Worm (Caenorhabditis elegans) whole organism, L2 larva: ENCODE data around the gene sqst-2.

Source experiments
- R02D3.7 ChIP-seq: fragments of 150-350 bp; optimal IDR thresholded peaks from 2 replicates; lab custom pipeline; 2014; ENCODE audit warnings: missing biosample characterization, missing genetic modification characterization
- ZK546.5 ChIP-seq: sonication (generic microtip); optimal IDR thresholded peaks from 2 replicates; lab custom pipeline; 2017; ENCODE audit warnings: missing biosample characterization, missing genetic modification characterization
- alr-1 ChIP-seq: fragments of 150-350 bp; optimal IDR thresholded peaks from 2 replicates; lab custom pipeline; 2014; ENCODE audit warnings: missing biosample characterization, missing genetic modification characterization
- aly-2 ChIP-seq: fragments of 150-350 bp; optimal IDR thresholded peaks from 2 replicates; lab custom pipeline; 2014; ENCODE audit warnings: missing biosample characterization, missing genetic modification characterization
- ama-1 ChIP-seq: fragments of 150-350 bp; optimal IDR thresholded peaks from 2 replicates; lab custom pipeline; 2018; ENCODE audit warnings: inconsistent platforms
- blmp-1 ChIP-seq: sonication (generic microtip); optimal IDR thresholded peaks from 2 replicates; lab custom pipeline; 2017; ENCODE audit warnings: missing genetic modification characterization, mild to moderate bottlenecking, missing compliant biosample characterization, antibody characterized with exemption, moderate library complexity; ENCODE audit not compliant: insufficient read depth
- ceh-16 ChIP-seq: fragments of 150-350 bp; optimal IDR thresholded peaks from 2 replicates; lab custom pipeline; 2014; ENCODE audit warnings: missing biosample characterization, missing genetic modification characterization
- ceh-82 ChIP-seq: fragments of 150-350 bp; optimal IDR thresholded peaks from 2 replicates; lab custom pipeline; 2014; ENCODE audit warnings: missing biosample characterization, missing genetic modification characterization
- crh-2 ChIP-seq: sonication (generic microtip); optimal IDR thresholded peaks from 2 replicates; lab custom pipeline; 2017; ENCODE audit warnings: missing biosample characterization, missing genetic modification characterization
- dmd-4 ChIP-seq: sonication (generic microtip); optimal IDR thresholded peaks from 2 replicates; lab custom pipeline; 2017; ENCODE audit warnings: missing biosample characterization, missing genetic modification characterization
- egl-27 ChIP-seq: sonication (generic microtip); optimal IDR thresholded peaks from 3 replicates; lab custom pipeline; 2017; ENCODE audit warnings: missing biosample characterization, missing genetic modification reagents, missing genetic modification characterization
- elt-1 ChIP-seq: fragments of 150-350 bp; optimal IDR thresholded peaks from 2 replicates; lab custom pipeline; 2014; ENCODE audit warnings: missing biosample characterization, missing genetic modification characterization
- elt-3 ChIP-seq: sonication (generic microtip); optimal IDR thresholded peaks from 2 replicates; lab custom pipeline; 2017; ENCODE audit warnings: missing biosample characterization, missing genetic modification characterization
- fos-1 ChIP-seq: fragments of 150-350 bp; optimal IDR thresholded peaks from 2 replicates; lab custom pipeline; 2014; ENCODE audit warnings: missing biosample characterization, missing genetic modification characterization
- gmeb-1 ChIP-seq: fragments of 150-350 bp; optimal IDR thresholded peaks from 2 replicates; lab custom pipeline; 2014; ENCODE audit warnings: missing biosample characterization, missing genetic modification characterization
- lin-11 ChIP-seq: fragments of 150-350 bp; sonication (generic microtip); optimal IDR thresholded peaks from 2 replicates; lab custom pipeline; 2014; ENCODE audit warnings: missing biosample characterization, missing genetic modification characterization, inconsistent platforms, mixed read lengths
- lin-13 ChIP-seq: fragments of 150-350 bp; optimal IDR thresholded peaks from 2 replicates; lab custom pipeline; 2014; ENCODE audit warnings: missing biosample characterization, missing genetic modification reagents, missing genetic modification characterization
- lin-39 ChIP-seq: fragments of 150-350 bp; optimal IDR thresholded peaks from 2 replicates; lab custom pipeline; 2014; ENCODE audit warnings: missing biosample characterization, missing genetic modification reagents, missing genetic modification characterization
- lsy-2 ChIP-seq, 2 experiments: fragments of 150-350 bp in 1 of 2; sonication (generic microtip) in 1 of 2; optimal IDR thresholded peaks; 2 replicates each; lab custom pipeline; 2014 to 2017; ENCODE audit warnings: missing biosample characterization in 2 of 2, missing genetic modification characterization in 2 of 2
- mab-5 ChIP-seq: fragments of 150-350 bp; optimal IDR thresholded peaks from 2 replicates; lab custom pipeline; 2014; ENCODE audit warnings: missing biosample characterization, missing genetic modification characterization
- mbf-1 ChIP-seq: sonication (generic microtip); optimal IDR thresholded peaks from 2 replicates; lab custom pipeline; 2017; ENCODE audit warnings: missing biosample characterization, missing genetic modification characterization
- mdl-1 ChIP-seq, 2 experiments: fragments of 150-350 bp in 1 of 2; sonication (generic microtip) in 1 of 2; optimal IDR thresholded peaks; 2 replicates each; lab custom pipeline; 2017; ENCODE audit warnings: missing biosample characterization in 2 of 2, missing genetic modification characterization in 2 of 2
- nhr-10 ChIP-seq: sonication (generic microtip); optimal IDR thresholded peaks from 2 replicates; lab custom pipeline; 2017; ENCODE audit warnings: missing biosample characterization, missing genetic modification characterization
- nhr-11 ChIP-seq: fragments of 150-350 bp; optimal IDR thresholded peaks from 2 replicates; lab custom pipeline; 2014; ENCODE audit warnings: missing biosample characterization, missing genetic modification characterization
- nhr-12 ChIP-seq: fragments of 150-350 bp; optimal IDR thresholded peaks from 2 replicates; lab custom pipeline; 2014; ENCODE audit warnings: missing biosample characterization, missing genetic modification characterization
- nhr-129 ChIP-seq: fragments of 150-350 bp; optimal IDR thresholded peaks from 2 replicates; lab custom pipeline; 2014; ENCODE audit warnings: missing biosample characterization, missing genetic modification characterization
- nhr-21 ChIP-seq: fragments of 150-350 bp; optimal IDR thresholded peaks from 2 replicates; lab custom pipeline; 2014; ENCODE audit warnings: missing biosample characterization, missing genetic modification characterization
- nhr-23 ChIP-seq: fragments of 150-350 bp; optimal IDR thresholded peaks from 2 replicates; lab custom pipeline; 2014; ENCODE audit warnings: missing biosample characterization, missing genetic modification reagents, missing genetic modification characterization
- nhr-237 ChIP-seq: fragments of 150-350 bp; optimal IDR thresholded peaks from 2 replicates; lab custom pipeline; 2014; ENCODE audit warnings: missing biosample characterization, missing genetic modification characterization
- nhr-25 ChIP-seq: fragments of 150-350 bp; sonication (generic microtip); optimal IDR thresholded peaks from 3 replicates; lab custom pipeline; 2014; ENCODE audit warnings: missing biosample characterization, missing genetic modification characterization
- nhr-6 ChIP-seq: fragments of 150-350 bp; optimal IDR thresholded peaks from 2 replicates; lab custom pipeline; 2014; ENCODE audit warnings: missing biosample characterization, missing genetic modification characterization
- nhr-77 ChIP-seq: fragments of 150-350 bp; optimal IDR thresholded peaks from 2 replicates; lab custom pipeline; 2014; ENCODE audit warnings: missing biosample characterization, missing genetic modification characterization
- peb-1 ChIP-seq: fragments of 150-350 bp; optimal IDR thresholded peaks from 2 replicates; lab custom pipeline; 2014; ENCODE audit warnings: missing biosample characterization, missing genetic modification characterization
- sem-4 ChIP-seq: fragments of 150-350 bp; optimal IDR thresholded peaks from 2 replicates; lab custom pipeline; 2014; ENCODE audit warnings: missing biosample characterization, missing genetic modification reagents, missing genetic modification characterization
- skn-1 ChIP-seq: sonication (generic microtip); optimal IDR thresholded peaks from 2 replicates; lab custom pipeline; 2017; ENCODE audit warnings: missing biosample characterization, missing genetic modification characterization
- sma-3 ChIP-seq: sonication (generic microtip); optimal IDR thresholded peaks from 2 replicates; lab custom pipeline; 2016; ENCODE audit warnings: missing genetic modification reagents, missing genetic modification characterization, missing compliant biosample characterization
- sma-9 ChIP-seq, 2 experiments: fragments of 150-350 bp in 1 of 2; sonication (generic microtip) in 1 of 2; optimal IDR thresholded peaks; 2 replicates each; lab custom pipeline; 2014 to 2016; ENCODE audit warnings: missing genetic modification characterization in 2 of 2, mild to moderate bottlenecking in 1 of 2, missing biosample characterization in 1 of 2, missing compliant biosample characterization in 1 of 2, missing genetic modification reagents in 1 of 2, moderate library complexity in 1 of 2
- snpc-4 ChIP-seq: fragments of 150-350 bp; optimal IDR thresholded peaks from 2 replicates; lab custom pipeline; 2014; ENCODE audit warnings: missing biosample characterization, missing genetic modification characterization
- unc-39 ChIP-seq: fragments of 150-350 bp; optimal IDR thresholded peaks from 2 replicates; lab custom pipeline; 2014; ENCODE audit warnings: missing biosample characterization, missing genetic modification characterization
- unc-62 ChIP-seq: fragments of 150-350 bp; optimal IDR thresholded peaks from 2 replicates; lab custom pipeline; 2014; ENCODE audit warnings: missing biosample characterization, missing genetic modification reagents, missing genetic modification characterization
- zag-1 ChIP-seq: fragments of 150-350 bp; optimal IDR thresholded peaks from 2 replicates; lab custom pipeline; 2014; ENCODE audit warnings: missing biosample characterization, missing genetic modification characterization
- ztf-1 ChIP-seq: fragments of 200-800 bp; sonication (Bioruptor generic); conservative IDR thresholded peaks from 2 replicates; pipeline ENCODE4 v1.3.6; 2022; ENCODE audit warnings: missing genetic modification characterization, missing compliant biosample characterization
- ztf-11 ChIP-seq: sonication (generic microtip); optimal IDR thresholded peaks from 2 replicates; lab custom pipeline; 2017; ENCODE audit warnings: missing biosample characterization, missing genetic modification characterization
- ztf-4 ChIP-seq: fragments of 150-350 bp; optimal IDR thresholded peaks from 2 replicates; lab custom pipeline; 2014; ENCODE audit warnings: missing biosample characterization, missing genetic modification characterization

sqst-2 gene

ce11 chrIV:7324913-7325312, 3.9 kb downstream of the sqst-2 start:
- no peak for TF ChIP-seq aly-2 (tag; lab: Kevin White, UChicago)
- TF ChIP-seq ztf-4 (tag; lab: Kevin White, UChicago): no peak
- no peak for TF ChIP-seq gmeb-1 (tag; lab: Kevin White, UChicago)
- TF ChIP-seq dmd-4 (tag; lab: Kevin White, UChicago): no peak
- no peak for TF ChIP-seq unc-39
- TF ChIP-seq, all 48 proteins: peak for 0

DNA sequence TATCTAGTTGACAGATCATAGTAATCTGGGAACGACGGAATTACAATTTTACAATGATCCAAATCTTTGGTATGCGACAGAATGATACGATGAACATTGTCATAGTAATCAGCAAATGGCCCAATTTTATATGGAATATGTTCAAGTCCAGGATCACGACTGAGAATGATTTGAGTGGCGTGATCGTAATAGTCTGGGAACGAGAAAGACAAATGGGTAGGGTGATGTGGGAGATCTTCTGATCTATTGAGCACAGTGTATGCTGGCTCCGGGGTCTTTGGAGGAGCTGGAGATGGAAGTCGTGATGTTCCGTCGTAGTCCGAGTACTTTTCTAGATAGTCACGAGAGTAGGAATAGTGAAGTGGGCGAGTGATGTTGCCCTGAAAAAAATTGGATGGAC, 4.9 kb downstream of the sqst-2 start:
- TF ChIP-seq sem-4 (tag; lab: Kevin White, UChicago) (no peak), lin-11 (tag; lab: Kevin White, UChicago) (no peak), R02D3.7 (tag; lab: Kevin White, UChicago) (no peak), gmeb-1 (tag; lab: Kevin White, UChicago) (no peak), skn-1 (tag; lab: Kevin White, UChicago) (no peak), nhr-21 (tag; lab: Kevin White, UChicago) (no peak), unc-39 (no peak), blmp-1 (tag; lab: Kevin White, UChicago) (no peak), unc-62 (GFP tag; lab: Kevin White, UChicago) (no peak), mab-5 (tag; lab: Kevin White, UChicago) (no peak), ceh-82 (tag; lab: Kevin White, UChicago) (no peak), alr-1 (tag; lab: Kevin White, UChicago) (no peak), dmd-4 (tag; lab: Kevin White, UChicago) (no peak), nhr-10 (no peak), nhr-23 (tag; lab: Kevin White, UChicago) (no peak), egl-27 (tag; lab: Kevin White, UChicago) (no peak), nhr-25 (tag; lab: Kevin White, UChicago) (no peak), sma-9 (GFP tag; optimal IDR thresholded peaks at IDR 0.05; lab: Kevin White, UChicago) (no peak), sma-9 (tag; optimal IDR thresholded peaks at IDR 0.05; lab: Kevin White, UChicago) (no peak), ceh-16 (tag; lab: Kevin White, UChicago) (no peak), nhr-77 (no peak)

- TF ChIP-seq egl-27 (tag; lab: Kevin White, UChicago) (no peak), elt-1 (tag; lab: Kevin White, UChicago) (no peak), ceh-82 (tag; lab: Kevin White, UChicago) (no peak), lin-39 (tag; lab: Kevin White, UChicago) (no peak), ztf-1 (GFP tag; lab: Robert Waterston, UW) (no peak), nhr-6 (tag; lab: Kevin White, UChicago) (no peak), mab-5 (tag; lab: Kevin White, UChicago) (no peak), zag-1 (tag; lab: Kevin White, UChicago) (no peak), dmd-4 (tag; lab: Kevin White, UChicago) (no peak), ztf-11 (tag; lab: Kevin White, UChicago) (no peak), nhr-129 (tag; lab: Kevin White, UChicago) (no peak), blmp-1 (tag; lab: Kevin White, UChicago) (no peak), crh-2 (tag; lab: Kevin White, UChicago) (no peak), peb-1 (no peak), nhr-237 (tag; lab: Kevin White, UChicago) (no peak), snpc-4 (no peak), nhr-10 (no peak), nhr-11 (tag; lab: Kevin White, UChicago) (no peak)
Measured at ce11 chrIV:7320688-7321087, 8.1 kb downstream of the sqst-2 start.

- TF ChIP-seq nhr-10 (no peak), fos-1 (tag; lab: Kevin White, UChicago) (peak; percentile 95), ztf-11 (tag; lab: Kevin White, UChicago) (no peak), peb-1 (no peak), ceh-82 (tag; lab: Kevin White, UChicago) (no peak), mbf-1 (no peak), lsy-2 (tag; optimal IDR thresholded peaks at IDR 0.05; lab: Kevin White, UChicago) (peak; percentile 21 to 82), ZK546.5 (tag; lab: Kevin White, UChicago) (peak; percentile 21), lin-39 (tag; lab: Kevin White, UChicago) (no peak), lin-13 (peak; percentile 71), sma-9 (GFP tag; optimal IDR thresholded peaks at IDR 0.05; lab: Kevin White, UChicago) (peak; percentile 89), sma-9 (tag; optimal IDR thresholded peaks at IDR 0.05; lab: Kevin White, UChicago) (no peak), lin-11 (tag; lab: Kevin White, UChicago) (peak; percentile 2), sma-3 (GFP tag; lab: Kevin White, UChicago) (peak; percentile 82), alr-1 (tag; lab: Kevin White, UChicago) (no peak), sem-4 (tag; lab: Kevin White, UChicago) (peak; percentile 79), gmeb-1 (tag; lab: Kevin White, UChicago) (peak; percentile 57), nhr-11 (tag; lab: Kevin White, UChicago) (no peak), elt-3 (tag; lab: Kevin White, UChicago) (no peak), egl-27 (tag; lab: Kevin White, UChicago) (peak; percentile 85), nhr-25 (tag; lab: Kevin White, UChicago) (no peak), ama-1 (no peak), mdl-1 (tag; optimal IDR thresholded peaks at IDR 0.05; lab: Kevin White, UChicago) (peak; percentile 89 to 93), dmd-4 (tag; lab: Kevin White, UChicago) (no peak), ztf-1 (GFP tag; lab: Robert Waterston, UW) (no peak), ceh-16 (tag; lab: Kevin White, UChicago) (peak; percentile 59), nhr-237 (tag; lab: Kevin White, UChicago) (no peak), nhr-12 (no peak), mab-5 (tag; lab: Kevin White, UChicago) (peak; percentile 84)
Measured at ce11 chrIV:7319931-7320435, 8.8 kb downstream of the sqst-2 start.
